Worm (Caenorhabditis elegans) whole organism, L2 larva: ENCODE data around the gene F08G2.8.

ENCODE experiments used
- C34F6.9 ChIP-seq: fragments of 150-350 bp; optimal IDR thresholded peaks from 2 replicates; lab custom pipeline; 2014; ENCODE audit warnings: missing biosample characterization, missing genetic modification characterization
- F13H6.1 ChIP-seq: sonication (generic microtip); optimal IDR thresholded peaks from 2 replicates; lab custom pipeline; 2016; ENCODE audit warnings: missing genetic modification characterization, missing compliant biosample characterization
- R02D3.7 ChIP-seq: fragments of 150-350 bp; optimal IDR thresholded peaks from 2 replicates; lab custom pipeline; 2014; ENCODE audit warnings: missing biosample characterization, missing genetic modification characterization
- ZK546.5 ChIP-seq: sonication (generic microtip); optimal IDR thresholded peaks from 2 replicates; lab custom pipeline; 2017; ENCODE audit warnings: missing biosample characterization, missing genetic modification characterization
- alr-1 ChIP-seq: fragments of 150-350 bp; optimal IDR thresholded peaks from 2 replicates; lab custom pipeline; 2014; ENCODE audit warnings: missing biosample characterization, missing genetic modification characterization
- aly-2 ChIP-seq: fragments of 150-350 bp; optimal IDR thresholded peaks from 2 replicates; lab custom pipeline; 2014; ENCODE audit warnings: missing biosample characterization, missing genetic modification characterization
- ama-1 ChIP-seq: fragments of 150-350 bp; optimal IDR thresholded peaks from 2 replicates; lab custom pipeline; 2018; ENCODE audit warnings: inconsistent platforms
- blmp-1 ChIP-seq: sonication (generic microtip); optimal IDR thresholded peaks from 2 replicates; lab custom pipeline; 2017; ENCODE audit warnings: missing genetic modification characterization, mild to moderate bottlenecking, missing compliant biosample characterization, antibody characterized with exemption, moderate library complexity; ENCODE audit not compliant: insufficient read depth
- ceh-16 ChIP-seq: fragments of 150-350 bp; optimal IDR thresholded peaks from 2 replicates; lab custom pipeline; 2014; ENCODE audit warnings: missing biosample characterization, missing genetic modification characterization
- ceh-82 ChIP-seq: fragments of 150-350 bp; optimal IDR thresholded peaks from 2 replicates; lab custom pipeline; 2014; ENCODE audit warnings: missing biosample characterization, missing genetic modification characterization
- crh-2 ChIP-seq: sonication (generic microtip); optimal IDR thresholded peaks from 2 replicates; lab custom pipeline; 2017; ENCODE audit warnings: missing biosample characterization, missing genetic modification characterization
- dmd-4 ChIP-seq: sonication (generic microtip); optimal IDR thresholded peaks from 2 replicates; lab custom pipeline; 2017; ENCODE audit warnings: missing biosample characterization, missing genetic modification characterization
- egl-27 ChIP-seq: sonication (generic microtip); optimal IDR thresholded peaks from 3 replicates; lab custom pipeline; 2017; ENCODE audit warnings: missing biosample characterization, missing genetic modification reagents, missing genetic modification characterization
- elt-1 ChIP-seq: fragments of 150-350 bp; optimal IDR thresholded peaks from 2 replicates; lab custom pipeline; 2014; ENCODE audit warnings: missing biosample characterization, missing genetic modification characterization
- elt-3 ChIP-seq: sonication (generic microtip); optimal IDR thresholded peaks from 2 replicates; lab custom pipeline; 2017; ENCODE audit warnings: missing biosample characterization, missing genetic modification characterization
- fos-1 ChIP-seq: fragments of 150-350 bp; optimal IDR thresholded peaks from 2 replicates; lab custom pipeline; 2014; ENCODE audit warnings: missing biosample characterization, missing genetic modification characterization
- gmeb-1 ChIP-seq: fragments of 150-350 bp; optimal IDR thresholded peaks from 2 replicates; lab custom pipeline; 2014; ENCODE audit warnings: missing biosample characterization, missing genetic modification characterization
- lin-11 ChIP-seq: fragments of 150-350 bp; sonication (generic microtip); optimal IDR thresholded peaks from 2 replicates; lab custom pipeline; 2014; ENCODE audit warnings: missing biosample characterization, missing genetic modification characterization, inconsistent platforms, mixed read lengths
- lin-13 ChIP-seq: fragments of 150-350 bp; optimal IDR thresholded peaks from 2 replicates; lab custom pipeline; 2014; ENCODE audit warnings: missing biosample characterization, missing genetic modification reagents, missing genetic modification characterization
- lin-39 ChIP-seq: fragments of 150-350 bp; optimal IDR thresholded peaks from 2 replicates; lab custom pipeline; 2014; ENCODE audit warnings: missing biosample characterization, missing genetic modification reagents, missing genetic modification characterization
- lsy-2 ChIP-seq, 2 experiments: fragments of 150-350 bp in 1 of 2; sonication (generic microtip) in 1 of 2; optimal IDR thresholded peaks; 2 replicates each; lab custom pipeline; 2014 to 2017; ENCODE audit warnings: missing biosample characterization in 2 of 2, missing genetic modification characterization in 2 of 2
- mab-5 ChIP-seq: fragments of 150-350 bp; optimal IDR thresholded peaks from 2 replicates; lab custom pipeline; 2014; ENCODE audit warnings: missing biosample characterization, missing genetic modification characterization
- mbf-1 ChIP-seq: sonication (generic microtip); optimal IDR thresholded peaks from 2 replicates; lab custom pipeline; 2017; ENCODE audit warnings: missing biosample characterization, missing genetic modification characterization
- mdl-1 ChIP-seq, 2 experiments: fragments of 150-350 bp in 1 of 2; sonication (generic microtip) in 1 of 2; optimal IDR thresholded peaks; 2 replicates each; lab custom pipeline; 2017; ENCODE audit warnings: missing biosample characterization in 2 of 2, missing genetic modification characterization in 2 of 2
- nhr-10 ChIP-seq: sonication (generic microtip); optimal IDR thresholded peaks from 2 replicates; lab custom pipeline; 2017; ENCODE audit warnings: missing biosample characterization, missing genetic modification characterization
- nhr-11 ChIP-seq: fragments of 150-350 bp; optimal IDR thresholded peaks from 2 replicates; lab custom pipeline; 2014; ENCODE audit warnings: missing biosample characterization, missing genetic modification characterization
- nhr-12 ChIP-seq: fragments of 150-350 bp; optimal IDR thresholded peaks from 2 replicates; lab custom pipeline; 2014; ENCODE audit warnings: missing biosample characterization, missing genetic modification characterization
- nhr-129 ChIP-seq: fragments of 150-350 bp; optimal IDR thresholded peaks from 2 replicates; lab custom pipeline; 2014; ENCODE audit warnings: missing biosample characterization, missing genetic modification characterization
- nhr-21 ChIP-seq: fragments of 150-350 bp; optimal IDR thresholded peaks from 2 replicates; lab custom pipeline; 2014; ENCODE audit warnings: missing biosample characterization, missing genetic modification characterization
- nhr-23 ChIP-seq: fragments of 150-350 bp; optimal IDR thresholded peaks from 2 replicates; lab custom pipeline; 2014; ENCODE audit warnings: missing biosample characterization, missing genetic modification reagents, missing genetic modification characterization
- nhr-237 ChIP-seq: fragments of 150-350 bp; optimal IDR thresholded peaks from 2 replicates; lab custom pipeline; 2014; ENCODE audit warnings: missing biosample characterization, missing genetic modification characterization
- nhr-25 ChIP-seq: fragments of 150-350 bp; sonication (generic microtip); optimal IDR thresholded peaks from 3 replicates; lab custom pipeline; 2014; ENCODE audit warnings: missing biosample characterization, missing genetic modification characterization
- nhr-6 ChIP-seq: fragments of 150-350 bp; optimal IDR thresholded peaks from 2 replicates; lab custom pipeline; 2014; ENCODE audit warnings: missing biosample characterization, missing genetic modification characterization
- nhr-77 ChIP-seq: fragments of 150-350 bp; optimal IDR thresholded peaks from 2 replicates; lab custom pipeline; 2014; ENCODE audit warnings: missing biosample characterization, missing genetic modification characterization
- peb-1 ChIP-seq: fragments of 150-350 bp; optimal IDR thresholded peaks from 2 replicates; lab custom pipeline; 2014; ENCODE audit warnings: missing biosample characterization, missing genetic modification characterization
- sem-4 ChIP-seq: fragments of 150-350 bp; optimal IDR thresholded peaks from 2 replicates; lab custom pipeline; 2014; ENCODE audit warnings: missing biosample characterization, missing genetic modification reagents, missing genetic modification characterization
- sma-3 ChIP-seq: sonication (generic microtip); optimal IDR thresholded peaks from 2 replicates; lab custom pipeline; 2016; ENCODE audit warnings: missing genetic modification reagents, missing genetic modification characterization, missing compliant biosample characterization
- sma-9 ChIP-seq, 2 experiments: fragments of 150-350 bp in 1 of 2; sonication (generic microtip) in 1 of 2; optimal IDR thresholded peaks; 2 replicates each; lab custom pipeline; 2014 to 2016; ENCODE audit warnings: missing genetic modification characterization in 2 of 2, mild to moderate bottlenecking in 1 of 2, missing biosample characterization in 1 of 2, missing compliant biosample characterization in 1 of 2, missing genetic modification reagents in 1 of 2, moderate library complexity in 1 of 2
- snpc-4 ChIP-seq: fragments of 150-350 bp; optimal IDR thresholded peaks from 2 replicates; lab custom pipeline; 2014; ENCODE audit warnings: missing biosample characterization, missing genetic modification characterization
- unc-39 ChIP-seq: fragments of 150-350 bp; optimal IDR thresholded peaks from 2 replicates; lab custom pipeline; 2014; ENCODE audit warnings: missing biosample characterization, missing genetic modification characterization
- unc-55 ChIP-seq: fragments of 150-350 bp; sonication (generic microtip); optimal IDR thresholded peaks from 3 replicates; lab custom pipeline; 2014; ENCODE audit warnings: missing biosample characterization, missing genetic modification reagents, missing genetic modification characterization
- unc-62 ChIP-seq: fragments of 150-350 bp; optimal IDR thresholded peaks from 2 replicates; lab custom pipeline; 2014; ENCODE audit warnings: missing biosample characterization, missing genetic modification reagents, missing genetic modification characterization
- zag-1 ChIP-seq: fragments of 150-350 bp; optimal IDR thresholded peaks from 2 replicates; lab custom pipeline; 2014; ENCODE audit warnings: missing biosample characterization, missing genetic modification characterization
- ztf-1 ChIP-seq: fragments of 200-800 bp; sonication (Bioruptor generic); conservative IDR thresholded peaks from 2 replicates; pipeline ENCODE4 v1.3.6; 2022; ENCODE audit warnings: missing genetic modification characterization, missing compliant biosample characterization
- ztf-11 ChIP-seq: sonication (generic microtip); optimal IDR thresholded peaks from 2 replicates; lab custom pipeline; 2017; ENCODE audit warnings: missing biosample characterization, missing genetic modification characterization
- ztf-4 ChIP-seq: fragments of 150-350 bp; optimal IDR thresholded peaks from 2 replicates; lab custom pipeline; 2014; ENCODE audit warnings: missing biosample characterization, missing genetic modification characterization

Gene F08G2.8

DNA sequence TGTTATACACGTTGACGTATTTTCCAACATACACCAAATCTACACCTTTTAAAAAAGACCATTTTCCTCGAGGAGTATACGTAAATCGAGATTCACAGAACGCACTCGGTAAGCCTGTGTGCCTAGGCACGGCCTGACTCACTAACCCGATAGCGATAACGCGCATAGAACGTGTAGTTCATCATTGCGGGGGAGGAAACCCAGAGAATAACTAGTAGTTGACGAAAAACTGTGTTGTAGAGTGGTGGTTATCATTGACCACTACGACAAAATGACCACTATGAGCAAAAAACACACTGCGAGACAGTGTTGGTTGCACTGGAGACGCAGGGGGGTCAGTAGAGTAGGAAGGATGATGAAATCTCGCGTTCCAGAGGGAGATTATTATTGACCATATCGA lies 7.7 kb downstream of the F08G2.8 start:
- TF ChIP-seq alr-1, result no peak
- no peak for TF ChIP-seq nhr-237
- TF ChIP-seq nhr-21 (tag; lab: Kevin White, UChicago), result no peak
- TF ChIP-seq fos-1, result peak; percentile 57
- no peak for TF ChIP-seq ceh-82 (tag; lab: Kevin White, UChicago)

DNA sequence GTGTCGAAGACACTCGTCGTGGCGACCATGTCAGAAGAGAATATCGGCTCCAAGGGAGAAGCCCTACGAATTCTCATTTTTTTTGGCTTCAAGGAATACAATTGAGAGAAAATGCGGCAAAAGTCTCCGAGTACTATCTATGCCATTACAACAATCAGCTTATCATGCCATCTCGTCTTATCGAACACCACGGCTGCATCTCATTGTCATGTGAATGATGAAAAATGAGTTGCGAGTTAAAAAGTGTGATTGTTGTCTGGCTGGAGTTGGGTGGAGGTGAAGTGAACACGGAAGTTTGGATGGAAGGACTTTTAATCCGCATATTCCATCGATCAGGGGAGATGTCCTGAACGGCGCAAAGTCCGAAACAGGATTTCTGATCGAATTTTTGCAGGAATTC lies 8.8 kb downstream of the F08G2.8 start:
- no peak for TF ChIP-seq nhr-77
- TF ChIP-seq crh-2 (tag; lab: Kevin White, UChicago), result peak; percentile 24
- TF ChIP-seq nhr-237, result no peak
- TF ChIP-seq fos-1, result peak; percentile 86
- TF ChIP-seq snpc-4 (tag; lab: Kevin White, UChicago), result no peak

- TF ChIP-seq crh-2 (tag; lab: Kevin White, UChicago) (no peak), fos-1 (peak; percentile 37)
Measured at ce11 chrII:13862453-13862852, 10.3 kb downstream of the F08G2.8 start.

DNA sequence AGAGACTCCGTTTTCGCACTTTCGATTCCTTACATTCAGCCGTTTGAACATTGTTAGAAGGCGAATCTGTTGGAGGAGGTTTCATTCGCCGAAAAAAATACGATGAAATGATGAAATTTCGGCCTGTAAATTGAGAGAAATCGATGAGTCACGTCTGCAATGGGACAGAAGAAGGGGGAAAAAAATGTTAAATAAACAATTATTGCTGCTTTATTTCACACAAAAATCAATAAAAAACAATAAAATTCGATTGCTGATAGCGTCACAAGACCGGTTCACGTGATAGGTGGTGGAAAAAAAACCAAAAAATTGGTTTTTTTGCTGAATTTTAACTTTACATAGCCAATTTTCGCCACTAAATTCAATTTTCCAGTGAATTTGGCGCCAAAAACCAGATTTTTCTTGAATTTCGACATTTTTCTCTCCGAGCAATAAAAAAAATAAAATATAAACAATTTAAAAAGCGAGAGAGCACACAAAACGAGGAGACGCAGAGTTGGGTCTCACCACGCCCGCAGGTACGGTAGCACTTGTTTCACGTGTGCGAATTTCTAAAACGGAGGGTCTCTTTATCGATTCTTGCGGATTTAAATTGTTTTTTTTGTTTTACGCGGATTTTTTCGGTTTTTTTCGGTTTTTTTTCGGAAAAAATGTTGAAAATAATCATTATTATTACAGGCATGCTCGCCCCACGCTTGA lies 20.2 kb downstream of the F08G2.8 start, which contains the start of the genes cup-14 and ndub-8:
Gene cup-14 (minus strand): TSS at position 51 of the 699 bp plus-strand sequence.
Gene ndub-8 (plus strand): TSS at position 679 of the 699 bp plus-strand sequence.
- TF ChIP-seq zag-1 (tag; lab: Kevin White, UChicago), result peak; percentile 31
- no peak for TF ChIP-seq nhr-23 (tag; lab: Kevin White, UChicago)
- peak; percentile 92 for TF ChIP-seq sma-3 (GFP tag; lab: Kevin White, UChicago)
- TF ChIP-seq nhr-25 (tag; lab: Kevin White, UChicago), result peak; percentile 88
- TF ChIP-seq C34F6.9, result peak; percentile 88
- no peak for TF ChIP-seq nhr-11 (tag; lab: Kevin White, UChicago)
- TF ChIP-seq egl-27, result peak; percentile 36
- TF ChIP-seq lsy-2 (tag; optimal IDR thresholded peaks at IDR 0.05; lab: Kevin White, UChicago), result peak; percentile 99 to 100
- peak; percentile 47 for TF ChIP-seq ceh-82 (tag; lab: Kevin White, UChicago)
- peak; percentile 12 to 77 for TF ChIP-seq mdl-1 (tag; optimal IDR thresholded peaks at IDR 0.05; lab: Kevin White, UChicago)
- no peak for TF ChIP-seq unc-39 (tag; lab: Kevin White, UChicago)
- TF ChIP-seq crh-2 (tag; lab: Kevin White, UChicago), result peak; percentile 86
- TF ChIP-seq gmeb-1, result peak; percentile 90
- TF ChIP-seq nhr-21 (tag; lab: Kevin White, UChicago), result peak; percentile 79
- TF ChIP-seq mab-5 (tag; lab: Kevin White, UChicago), result peak; percentile 93
- TF ChIP-seq nhr-10 (tag; lab: Kevin White, UChicago), result no peak
- TF ChIP-seq ama-1 (lab: Kevin White, UChicago), result peak; percentile 28
- no peak for TF ChIP-seq alr-1
- peak; percentile 81 for TF ChIP-seq F13H6.1 (tag; lab: Kevin White, UChicago)
- TF ChIP-seq R02D3.7, result peak; percentile 43
- TF ChIP-seq ztf-4 (tag; lab: Kevin White, UChicago), result peak; percentile 78
- no peak for TF ChIP-seq nhr-12 (tag; lab: Kevin White, UChicago)
- TF ChIP-seq nhr-237, result peak; percentile 12
- peak; percentile 61 for TF ChIP-seq nhr-129 (tag; lab: Kevin White, UChicago)
- TF ChIP-seq ztf-1 (GFP tag; lab: Robert Waterston, UW), result no peak
- peak; percentile 49 for TF ChIP-seq blmp-1 (tag; lab: Kevin White, UChicago)
- peak; percentile 58 for TF ChIP-seq nhr-6 (tag; lab: Kevin White, UChicago)
- no peak for TF ChIP-seq peb-1
- no peak for TF ChIP-seq sma-9 (GFP tag; optimal IDR thresholded peaks at IDR 0.05; lab: Kevin White, UChicago)
- no peak for TF ChIP-seq sma-9 (tag; optimal IDR thresholded peaks at IDR 0.05; lab: Kevin White, UChicago)
- TF ChIP-seq elt-1 (tag; lab: Kevin White, UChicago), result no peak
- TF ChIP-seq lin-11 (tag; lab: Kevin White, UChicago), result peak; percentile 91
- no peak for TF ChIP-seq elt-3 (tag; lab: Kevin White, UChicago)
- TF ChIP-seq lin-13 (GFP tag; lab: Kevin White, UChicago), result peak; percentile 89
- peak; percentile 98 for TF ChIP-seq unc-55
- peak; percentile 37 for TF ChIP-seq unc-62 (GFP tag; lab: Kevin White, UChicago)
- no peak for TF ChIP-seq mbf-1 (tag; lab: Kevin White, UChicago)
- TF ChIP-seq dmd-4 (tag; lab: Kevin White, UChicago), result no peak
- no peak for TF ChIP-seq aly-2 (tag; lab: Kevin White, UChicago)
- no peak for TF ChIP-seq lin-39 (tag; lab: Kevin White, UChicago)
- TF ChIP-seq snpc-4 (tag; lab: Kevin White, UChicago), result peak; percentile 89
- TF ChIP-seq fos-1, result peak; percentile 43
- TF ChIP-seq ceh-16 (tag; lab: Kevin White, UChicago), result peak; percentile 35
- no peak for TF ChIP-seq ztf-11 (tag; lab: Kevin White, UChicago)
- TF ChIP-seq sem-4 (tag; lab: Kevin White, UChicago), result peak; percentile 91
- TF ChIP-seq ZK546.5 (tag; lab: Kevin White, UChicago), result peak; percentile 59
- TF ChIP-seq nhr-77, result peak; percentile 68
